Fruit fly (Drosophila melanogaster) whole organism, embryonic: Measurements from ENCODE around the gene CG7556.
A peak's percentile ranks its signal among the peaks of the same experiment; 100 is the strongest.

Source experiments
- Antp ChIP-seq: fragments of 200-800 bp; sonication (Bioruptor generic); optimal IDR thresholded peaks from 3 replicates; lab custom pipeline; 2016; ENCODE audit warnings: missing biosample characterization, missing genetic modification characterization
- B-H1 ChIP-seq: fragments of 200-800 bp; sonication (Bioruptor generic); IDR thresholded peaks from 3 replicates; pipeline ENCODE4 v1.3.6; 2022; ENCODE audit warnings: missing biosample characterization, missing genetic modification characterization
- CG10267 ChIP-seq: fragments of 200-800 bp; sonication (Bioruptor generic); optimal IDR thresholded peaks from 2 replicates; lab custom pipeline; 2018; ENCODE audit warnings: missing biosample characterization, mild to moderate bottlenecking, missing genetic modification characterization, moderate library complexity
- CG10979 ChIP-seq: fragments of 200-800 bp; sonication (Bioruptor generic); optimal IDR thresholded peaks from 2 replicates; lab custom pipeline; 2018; ENCODE audit warnings: missing biosample characterization, mild to moderate bottlenecking, missing genetic modification characterization, moderate library complexity
- CG13287 ChIP-seq: fragments of 200-800 bp; sonication (Bioruptor generic); IDR thresholded peaks from 2 replicates; pipeline ENCODE4 v1.3.6; 2022; ENCODE audit warnings: missing biosample characterization, missing genetic modification characterization; ENCODE audit not compliant: partially characterized antibody
- CG13894 ChIP-seq: fragments of 200-800 bp; sonication (Bioruptor generic); optimal IDR thresholded peaks from 3 replicates; lab custom pipeline; 2018; ENCODE audit warnings: missing biosample characterization, mild to moderate bottlenecking, missing genetic modification characterization, moderate library complexity
- CG14667 ChIP-seq: fragments of 200-800 bp; sonication (Bioruptor generic); IDR thresholded peaks from 2 replicates; pipeline ENCODE4 v1.3.6; 2022; ENCODE audit warnings: missing biosample characterization, missing genetic modification characterization
- CG16779 ChIP-seq: fragments of 200-800 bp; sonication (Bioruptor generic); IDR thresholded peaks from 2 replicates; pipeline ENCODE4 v1.3.6; 2022; ENCODE audit warnings: missing biosample characterization, missing genetic modification characterization
- CG17361 ChIP-seq: fragments of 200-800 bp; sonication (Bioruptor generic); IDR thresholded peaks from 3 replicates; pipeline ENCODE4 v1.3.6; 2022; ENCODE audit warnings: missing biosample characterization, missing genetic modification characterization
- CG17829 ChIP-seq: fragments of 200-800 bp; optimal IDR thresholded peaks from 2 replicates; lab custom pipeline; 2019; ENCODE audit warnings: missing biosample characterization, mild to moderate bottlenecking, missing genetic modification characterization, moderate library complexity
- CG18262 ChIP-seq: fragments of 200-800 bp; optimal IDR thresholded peaks from 3 replicates; lab custom pipeline; 2019; ENCODE audit warnings: missing biosample characterization, mild to moderate bottlenecking, missing genetic modification characterization, moderate library complexity
- CG31365 ChIP-seq: fragments of 200-800 bp; sonication (Bioruptor generic); optimal IDR thresholded peaks from 2 replicates; lab custom pipeline; 2018; ENCODE audit warnings: missing biosample characterization, mild to moderate bottlenecking, missing genetic modification characterization
- CG32532 ChIP-seq: fragments of 200-800 bp; sonication (Bioruptor generic); IDR thresholded peaks from 2 replicates; pipeline ENCODE4 v1.3.6; 2022; ENCODE audit warnings: missing biosample characterization, missing genetic modification characterization
- CG5180 ChIP-seq: fragments of 200-800 bp; sonication (Bioruptor generic); optimal IDR thresholded peaks from 3 replicates; lab custom pipeline; 2017; ENCODE audit warnings: missing biosample characterization, missing genetic modification characterization, mild to moderate bottlenecking, moderate library complexity, missing genetic modification reagents
- CG7556 ChIP-seq: fragments of 200-800 bp; sonication (Bioruptor generic); optimal IDR thresholded peaks from 2 replicates; lab custom pipeline; 2017; ENCODE audit warnings: missing biosample characterization, mild to moderate bottlenecking, missing genetic modification characterization
- CG8290 ChIP-seq, 3 experiments: fragments of 200-800 bp; sonication (Bioruptor generic); optimal IDR thresholded peaks; 2 replicates each; lab custom pipeline; 2016 to 2019; ENCODE audit warnings: missing biosample characterization in 3 of 3, missing genetic modification characterization in 3 of 3, mild to moderate bottlenecking in 2 of 3, moderate library complexity in 1 of 3
- CG8359 ChIP-seq: fragments of 200-800 bp; sonication (Bioruptor generic); optimal IDR thresholded peaks from 2 replicates; lab custom pipeline; 2017; ENCODE audit warnings: missing biosample characterization, mild to moderate bottlenecking, missing genetic modification characterization, borderline replicate concordance
- D19B ChIP-seq: fragments of 200-800 bp; sonication (Bioruptor generic); optimal IDR thresholded peaks from 2 replicates; lab custom pipeline; 2017; ENCODE audit warnings: missing biosample characterization, mild to moderate bottlenecking, missing genetic modification characterization
- Dbx ChIP-seq: fragments of 200-800 bp; sonication (Bioruptor generic); IDR thresholded peaks from 3 replicates; pipeline ENCODE4 v1.3.6; 2022; ENCODE audit warnings: missing biosample characterization, missing genetic modification characterization
- Deaf1 ChIP-seq: fragments of 200-800 bp; optimal IDR thresholded peaks from 3 replicates; lab custom pipeline; 2019; ENCODE audit warnings: missing biosample characterization, mild to moderate bottlenecking, missing genetic modification characterization, moderate library complexity
- Dll ChIP-seq: fragments of 200-800 bp; sonication (Bioruptor generic); IDR thresholded peaks from 4 replicates; pipeline ENCODE4 v1.3.6; 2022; ENCODE audit warnings: missing biosample characterization, missing genetic modification characterization; ENCODE audit not compliant: partially characterized antibody
- Gsc ChIP-seq: fragments of 200-800 bp; sonication (Bioruptor generic); IDR thresholded peaks from 2 replicates; pipeline ENCODE4 v1.3.6; 2022; ENCODE audit warnings: missing biosample characterization, missing genetic modification characterization
- HHEX ChIP-seq: fragments of 200-800 bp; sonication (Bioruptor generic); optimal IDR thresholded peaks from 3 replicates; lab custom pipeline; 2017; ENCODE audit warnings: missing biosample characterization, mild to moderate bottlenecking, missing genetic modification characterization, missing genetic modification reagents
- Med ChIP-seq: fragments of 200-800 bp; sonication (Bioruptor generic); peaks from one replicate; lab custom pipeline; 2016; ENCODE audit warnings: missing biosample characterization, missing genetic modification characterization, mild to moderate bottlenecking, inconsistent platforms, moderate library complexity
- Meics ChIP-seq: fragments of 200-800 bp; sonication (Bioruptor generic); optimal IDR thresholded peaks from 2 replicates; lab custom pipeline; 2017; ENCODE audit warnings: missing biosample characterization, mild to moderate bottlenecking, missing genetic modification characterization
- Tbp ChIP-seq: fragments of >200 bp; optimal IDR thresholded peaks from 2 replicates; lab custom pipeline; 2018; ENCODE audit warnings: missing biosample characterization, missing genetic modification characterization
- Trl ChIP-seq, 3 experiments: fragments of >200 bp in 2 of 3; fragments of 200-800 bp in 1 of 3; sonication (Bioruptor generic) in 1 of 3; optimal IDR thresholded peaks; 2 replicates in 1 of 3; 3 replicates in 2 of 3; lab custom pipeline; 2016 to 2017; ENCODE audit warnings: missing biosample characterization in 1 of 3, missing genetic modification characterization in 1 of 3
- chinmo ChIP-seq: fragments of 200-800 bp; sonication (Bioruptor generic); IDR thresholded peaks from 4 replicates; pipeline ENCODE4 v1.3.6; 2022; ENCODE audit warnings: missing biosample characterization, missing genetic modification characterization; ENCODE audit not compliant: partially characterized antibody
- croc ChIP-seq: fragments of 200-800 bp; sonication (Bioruptor generic); conservative IDR thresholded peaks from 3 replicates; pipeline ENCODE4 v1.3.6; 2022; ENCODE audit warnings: missing biosample characterization, missing genetic modification characterization
- dimm ChIP-seq: fragments of 200-800 bp; sonication (Bioruptor generic); IDR thresholded peaks from 2 replicates; pipeline ENCODE4 v1.3.6; 2022; ENCODE audit warnings: missing biosample characterization, missing genetic modification characterization
- ftz-f1 ChIP-seq: fragments of 200-800 bp; sonication (Bioruptor generic); optimal IDR thresholded peaks from 2 replicates; lab custom pipeline; 2016; ENCODE audit warnings: missing biosample characterization, missing genetic modification characterization
- gem ChIP-seq: fragments of 200-800 bp; sonication (Bioruptor generic); optimal IDR thresholded peaks from 2 replicates; lab custom pipeline; 2019; ENCODE audit warnings: missing biosample characterization, mild to moderate bottlenecking, missing genetic modification characterization, moderate library complexity
- hth ChIP-seq: fragments of >200 bp; optimal IDR thresholded peaks from 2 replicates; lab custom pipeline; 2017; ENCODE audit warnings: inconsistent platforms
- lola ChIP-seq, 3 experiments: fragments of >200 bp in 2 of 3; fragments of 200-800 bp in 1 of 3; sonication (Bioruptor generic) in 1 of 3; optimal IDR thresholded peaks; 2 replicates each; lab custom pipeline; 2017 to 2019; ENCODE audit warnings: missing biosample characterization in 3 of 3, missing genetic modification characterization in 3 of 3, mild to moderate bottlenecking in 1 of 3, moderate library complexity in 1 of 3
- nerfin-1 ChIP-seq: fragments of 200-800 bp; sonication (Bioruptor generic); optimal IDR thresholded peaks from 3 replicates; lab custom pipeline; 2019; ENCODE audit warnings: missing biosample characterization, mild to moderate bottlenecking, missing genetic modification characterization, moderate library complexity
- nom ChIP-seq: fragments of 200-800 bp; sonication (Bioruptor generic); optimal IDR thresholded peaks from 2 replicates; lab custom pipeline; 2017; ENCODE audit warnings: missing biosample characterization, missing genetic modification characterization, mild to moderate bottlenecking, moderate library complexity, missing genetic modification reagents
- pan ChIP-seq, 4 experiments: fragments of >200 bp in 3 of 4; fragments of 200-800 bp in 1 of 4; sonication (Bioruptor generic) in 1 of 4; optimal IDR thresholded peaks in 3 of 4; IDR thresholded peaks in 1 of 4; 2 replicates each; pipeline versions ENCODE4 v1.3.6 to Lab custom; 2017 to 2022; ENCODE audit warnings: missing biosample characterization in 2 of 4, missing genetic modification characterization in 2 of 4, mixed read lengths in 1 of 4
- row ChIP-seq: fragments of 200-800 bp; sonication (Bioruptor generic); IDR thresholded peaks from 3 replicates; pipeline ENCODE4 v1.3.6; 2022; ENCODE audit warnings: missing biosample characterization, missing genetic modification characterization
- sob ChIP-seq: fragments of 200-800 bp; sonication (Bioruptor generic); IDR thresholded peaks from 2 replicates; pipeline ENCODE4 v1.3.6; 2022; ENCODE audit warnings: missing biosample characterization, missing genetic modification characterization
- toy ChIP-seq: fragments of 200-800 bp; sonication (Bioruptor generic); IDR thresholded peaks from 2 replicates; pipeline ENCODE4 v1.3.6; 2022; ENCODE audit warnings: missing biosample characterization, missing genetic modification characterization

Gene CG7556

dm6 chrX:19187624-19188085, 8.0 kb upstream of the CG7556 start, which contains the start of gene Mec2 (continued):
- no peak for TF ChIP-seq CG16779 (GFP tag; lab: Robert Waterston, UW)
- no peak for TF ChIP-seq CG5180 (GFP tag; lab: Kevin White, UChicago)
- TF ChIP-seq CG31365, result no peak
- no peak for TF ChIP-seq dimm
- no peak for TF ChIP-seq CG8290 (GFP tag; optimal IDR thresholded peaks at IDR 0.05; lab: Kevin White, UChicago)
- TF ChIP-seq CG8290 (tag; optimal IDR thresholded peaks at IDR 0.05; lab: Kevin White, UChicago), result peak in 1 of 2 experiments; percentile 91

dm6 chrX:19183121-19183520, 3.5 kb upstream of the CG7556 start, which contains the start of gene CG33253:
Gene CG33253 (plus strand): TSS chrX:19183421.
- TF ChIP-seq CG18262 (peak; percentile 44), toy (GFP tag; lab: Robert Waterston, UW) (no peak), Deaf1 (tag; lab: Kevin White, UChicago) (no peak), gem (tag; lab: Kevin White, UChicago) (peak; percentile 17), CG17829 (tag; lab: Kevin White, UChicago) (peak; percentile 2), row (GFP tag; lab: Robert Waterston, UW) (0 out of 3 replicates have a peak, but pooled peaks have one; percentile 37), CG10979 (tag; lab: Kevin White, UChicago) (peak; percentile 11), CG7556 (GFP tag; lab: Kevin White, UChicago) (peak; percentile 17), CG10267 (tag; lab: Kevin White, UChicago) (peak; percentile 1), pan (optimal IDR thresholded peaks at IDR 0.05; lab: Kevin White, UChicago) (peak in 1 of 2 experiments; percentile 33), pan (GFP tag; optimal IDR thresholded peaks at IDR 0.05 in 1 of 2, IDR thresholded peaks at IDR 0.05 in 1 of 2) (peak in 1 of 2 experiments; percentile 9), CG14667 (GFP tag; lab: Robert Waterston, UW) (no peak), Antp (GFP tag; lab: Kevin White, UChicago) (no peak), croc (GFP tag; lab: Robert Waterston, UW) (no peak), lola (GFP tag; optimal IDR thresholded peaks at IDR 0.05; lab: Kevin White, UChicago) (peak in 1 of 3 experiments; percentile 17), D19B (GFP tag; lab: Kevin White, UChicago) (peak; percentile 27), Med (peak; percentile 63), CG17361 (GFP tag; lab: Robert Waterston, UW) (peak; percentile 45; the same call in 1 of the 3 replicates)

dm6 chrX:19174850-19175571, 4.6 kb downstream of the CG7556 start, which contains the start of gene CG33939:
Gene CG33939 (minus strand): TSS chrX:19174900.
- TF ChIP-seq Deaf1 (tag; lab: Kevin White, UChicago) (peak; percentile 77), CG13287 (GFP tag; lab: Robert Waterston, UW) (peak; percentile 8; the same call in 1 of the 2 replicates), CG13894 (tag; lab: Kevin White, UChicago) (peak; percentile 92), Meics (GFP tag; lab: Kevin White, UChicago) (no peak), Dbx (GFP tag; lab: Robert Waterston, UW) (no peak), CG8359 (peak; percentile 99), Trl (optimal IDR thresholded peaks at IDR 0.05; lab: Kevin White, UChicago) (peak in 1 of 2 experiments; percentile 1), Trl (GFP tag; optimal IDR thresholded peaks at IDR 0.05; lab: Kevin White, UChicago) (no peak), chinmo (GFP tag; lab: Robert Waterston, UW) (0 out of 4 replicates have a peak, but pooled peaks have one; percentile 73), B-H1 (GFP tag; lab: Robert Waterston, UW) (no peak), ftz-f1 (GFP tag; lab: Kevin White, UChicago) (peak; percentile 9), nerfin-1 (tag; lab: Kevin White, UChicago) (no peak), HHEX (GFP tag; lab: Kevin White, UChicago) (no peak), Dll (GFP tag; lab: Robert Waterston, UW) (0 out of 4 replicates have a peak, but pooled peaks have one; percentile 14), CG32532 (peak; percentile 24; the same call in 1 of the 2 replicates), sob (GFP tag; lab: Robert Waterston, UW) (no peak), hth (no peak), Gsc (GFP tag; lab: Robert Waterston, UW) (no peak), Tbp (GFP tag; lab: Kevin White, UChicago) (peak; percentile 65), nom (peak; percentile 22)
